Fruit fly (Drosophila melanogaster) whole organism, embryonic: ENCODE measurements around the gene dgrn.

ENCODE experiments used
- Atf3 ChIP-seq: fragments of 200-800 bp; sonication (Bioruptor generic); optimal IDR thresholded peaks from 3 replicates; lab custom pipeline; 2016; ENCODE audit warnings: missing biosample characterization, missing genetic modification characterization
- B-H1 ChIP-seq: fragments of 200-800 bp; sonication (Bioruptor generic); IDR thresholded peaks from 3 replicates; pipeline ENCODE4 v1.3.6; 2022; ENCODE audit warnings: missing biosample characterization, missing genetic modification characterization
- Blimp-1 ChIP-seq: fragments of 200-800 bp; sonication (Bioruptor generic); optimal IDR thresholded peaks from 3 replicates; lab custom pipeline; 2018; ENCODE audit warnings: missing biosample characterization, missing genetic modification characterization, mild to moderate bottlenecking, moderate library complexity, missing genetic modification reagents
- BtbVII ChIP-seq: fragments of 200-800 bp; sonication (Bioruptor generic); optimal IDR thresholded peaks from 3 replicates; lab custom pipeline; 2017; ENCODE audit warnings: missing biosample characterization, mild to moderate bottlenecking, missing genetic modification characterization
- CG1024 ChIP-seq: fragments of 200-800 bp; sonication (Bioruptor generic); IDR thresholded peaks from 2 replicates; pipeline ENCODE4 v1.3.6; 2022; ENCODE audit warnings: missing biosample characterization, missing genetic modification characterization
- CG10267 ChIP-seq: fragments of 200-800 bp; sonication (Bioruptor generic); optimal IDR thresholded peaks from 2 replicates; lab custom pipeline; 2018; ENCODE audit warnings: missing biosample characterization, mild to moderate bottlenecking, missing genetic modification characterization, moderate library complexity
- CG11093 ChIP-seq: fragments of 200-800 bp; sonication (Bioruptor generic); IDR thresholded peaks from 3 replicates; pipeline ENCODE4 v1.3.6; 2022; ENCODE audit warnings: missing biosample characterization, missing genetic modification characterization
- CG17829 ChIP-seq: fragments of 200-800 bp; optimal IDR thresholded peaks from 2 replicates; lab custom pipeline; 2019; ENCODE audit warnings: missing biosample characterization, mild to moderate bottlenecking, missing genetic modification characterization, moderate library complexity
- CG18476 ChIP-seq: fragments of 200-800 bp; sonication (Bioruptor generic); optimal IDR thresholded peaks from 2 replicates; lab custom pipeline; 2016; ENCODE audit warnings: missing biosample characterization, mild to moderate bottlenecking, missing genetic modification characterization
- CG18764 ChIP-seq: fragments of 200-800 bp; sonication (Bioruptor generic); optimal IDR thresholded peaks from 3 replicates; lab custom pipeline; 2016; ENCODE audit warnings: missing biosample characterization, missing genetic modification characterization
- CG2116 ChIP-seq: fragments of 200-800 bp; sonication (Bioruptor generic); optimal IDR thresholded peaks from 3 replicates; lab custom pipeline; 2018; ENCODE audit warnings: missing biosample characterization, mild to moderate bottlenecking, missing genetic modification characterization
- CG2712 ChIP-seq: fragments of 200-800 bp; optimal IDR thresholded peaks from 3 replicates; lab custom pipeline; 2019; ENCODE audit warnings: missing biosample characterization, mild to moderate bottlenecking, missing genetic modification characterization, moderate library complexity
- CG34422 ChIP-seq: fragments of 200-800 bp; sonication (Bioruptor generic); IDR thresholded peaks from 3 replicates; pipeline ENCODE4 v1.3.6; 2022; ENCODE audit warnings: missing biosample characterization, missing genetic modification characterization
- CG3838 ChIP-seq: fragments of 200-800 bp; sonication (Bioruptor generic); optimal IDR thresholded peaks from 3 replicates; lab custom pipeline; 2016; ENCODE audit warnings: missing biosample characterization, missing genetic modification characterization
- CG42726 ChIP-seq: fragments of 200-800 bp; sonication (Bioruptor generic); IDR thresholded peaks from 2 replicates; pipeline ENCODE4 v1.3.6; 2022; ENCODE audit warnings: missing biosample characterization, missing genetic modification characterization; ENCODE audit not compliant: partially characterized antibody
- CG6175 ChIP-seq: fragments of 200-800 bp; sonication (Bioruptor generic); IDR thresholded peaks from 3 replicates; pipeline ENCODE4 v1.3.6; 2022; ENCODE audit warnings: missing biosample characterization, missing genetic modification characterization
- CG6791 ChIP-seq: fragments of 200-800 bp; sonication (Bioruptor generic); IDR thresholded peaks from 3 replicates; pipeline ENCODE4 v1.3.6; 2022; ENCODE audit warnings: missing biosample characterization, missing genetic modification characterization; ENCODE audit not compliant: partially characterized antibody
- CG7786 ChIP-seq: fragments of 200-800 bp; sonication (Bioruptor generic); optimal IDR thresholded peaks from 2 replicates; lab custom pipeline; 2016; ENCODE audit warnings: missing biosample characterization, missing genetic modification characterization
- CG7987 ChIP-seq: fragments of 200-800 bp; sonication (Bioruptor generic); optimal IDR thresholded peaks from 2 replicates; lab custom pipeline; 2018; ENCODE audit warnings: missing biosample characterization, mild to moderate bottlenecking, missing genetic modification characterization, moderate library complexity
- CG9609 ChIP-seq: fragments of 200-800 bp; sonication (Bioruptor generic); optimal IDR thresholded peaks from 3 replicates; lab custom pipeline; 2016; ENCODE audit warnings: missing biosample characterization, missing genetic modification characterization
- Dad ChIP-seq: fragments of 200-800 bp; sonication (Bioruptor generic); optimal IDR thresholded peaks from 3 replicates; lab custom pipeline; 2016; ENCODE audit warnings: missing biosample characterization, missing genetic modification characterization
- Dll ChIP-seq: fragments of 200-800 bp; sonication (Bioruptor generic); IDR thresholded peaks from 4 replicates; pipeline ENCODE4 v1.3.6; 2022; ENCODE audit warnings: missing biosample characterization, missing genetic modification characterization; ENCODE audit not compliant: partially characterized antibody
- HLH4C ChIP-seq: fragments of 200-800 bp; sonication (Bioruptor generic); IDR thresholded peaks from 3 replicates; pipeline ENCODE4 v1.3.6; 2022; ENCODE audit warnings: missing biosample characterization, missing genetic modification characterization; ENCODE audit not compliant: partially characterized antibody
- HLH54F ChIP-seq: fragments of 200-800 bp; sonication (Bioruptor generic); optimal IDR thresholded peaks from 3 replicates; lab custom pipeline; 2016; ENCODE audit warnings: missing biosample characterization, missing genetic modification characterization
- Hmr ChIP-seq: fragments of 200-800 bp; sonication (Bioruptor generic); optimal IDR thresholded peaks from 3 replicates; lab custom pipeline; 2017; ENCODE audit warnings: mild to moderate bottlenecking, missing biosample characterization, missing genetic modification reagents, missing genetic modification characterization
- Hsf ChIP-seq: fragments of 200-800 bp; sonication (Bioruptor generic); optimal IDR thresholded peaks from 3 replicates; lab custom pipeline; 2016; ENCODE audit warnings: missing biosample characterization, missing genetic modification characterization
- Mrtf ChIP-seq: fragments of 200-800 bp; sonication (Bioruptor generic); IDR thresholded peaks from 3 replicates; pipeline ENCODE4 v1.3.6; 2022; ENCODE audit warnings: missing biosample characterization, missing genetic modification characterization
- NC2α ChIP-seq: fragments of 200-800 bp; sonication (Bioruptor generic); optimal IDR thresholded peaks from 2 replicates; lab custom pipeline; 2016; ENCODE audit warnings: missing biosample characterization, missing genetic modification characterization
- NC2β ChIP-seq: fragments of 200-800 bp; sonication (Bioruptor generic); optimal IDR thresholded peaks from 2 replicates; lab custom pipeline; 2016; ENCODE audit warnings: missing biosample characterization, missing genetic modification characterization
- Nf-YA ChIP-seq: fragments of 200-800 bp; sonication (Bioruptor generic); IDR thresholded peaks from 2 replicates; pipeline ENCODE4 v1.3.6; 2022; ENCODE audit warnings: missing biosample characterization, missing genetic modification characterization
- Tbp ChIP-seq: fragments of >200 bp; optimal IDR thresholded peaks from 2 replicates; lab custom pipeline; 2018; ENCODE audit warnings: missing biosample characterization, missing genetic modification characterization
- amos ChIP-seq: fragments of 200-800 bp; sonication (Bioruptor generic); IDR thresholded peaks from 2 replicates; pipeline ENCODE4 v1.3.6; 2022; ENCODE audit warnings: missing biosample characterization, missing genetic modification characterization; ENCODE audit not compliant: partially characterized antibody
- bbx ChIP-seq: fragments of 200-800 bp; sonication (Bioruptor generic); IDR thresholded peaks from 2 replicates; pipeline ENCODE4 v1.3.6; 2022; ENCODE audit warnings: missing biosample characterization, missing genetic modification characterization; ENCODE audit not compliant: partially characterized antibody
- br ChIP-seq: fragments of >200 bp; optimal IDR thresholded peaks from 2 replicates; lab custom pipeline; 2017
- bsh ChIP-seq, 2 experiments: fragments of 200-800 bp; sonication (Bioruptor generic); optimal IDR thresholded peaks; 2 replicates each; lab custom pipeline; 2017 to 2018; ENCODE audit warnings: mild to moderate bottlenecking in 2 of 2, missing biosample characterization in 2 of 2, missing genetic modification characterization in 2 of 2, moderate library complexity in 1 of 2
- cg ChIP-seq: fragments of 200-800 bp; sonication (Bioruptor generic); optimal IDR thresholded peaks from 3 replicates; lab custom pipeline; 2019; ENCODE audit warnings: missing biosample characterization, mild to moderate bottlenecking, missing genetic modification characterization, moderate library complexity
- crc ChIP-seq: fragments of 200-800 bp; sonication (Bioruptor generic); optimal IDR thresholded peaks from 2 replicates; lab custom pipeline; 2016; ENCODE audit warnings: missing biosample characterization, missing genetic modification characterization
- eve ChIP-seq, 2 experiments: fragments of >200 bp; optimal IDR thresholded peaks; 2 replicates each; lab custom pipeline; 2017; ENCODE audit warnings: missing biosample characterization in 2 of 2, missing genetic modification characterization in 2 of 2
- exex ChIP-seq: fragments of 200-800 bp; sonication (Bioruptor generic); optimal IDR thresholded peaks from 4 replicates; lab custom pipeline; 2018; ENCODE audit warnings: missing biosample characterization, mild to moderate bottlenecking, missing genetic modification characterization, moderate library complexity
- ftz-f1 ChIP-seq: fragments of 200-800 bp; sonication (Bioruptor generic); optimal IDR thresholded peaks from 2 replicates; lab custom pipeline; 2016; ENCODE audit warnings: missing biosample characterization, missing genetic modification characterization
- gce ChIP-seq: fragments of 200-800 bp; sonication (Bioruptor generic); IDR thresholded peaks from 3 replicates; pipeline ENCODE4 v1.3.6; 2022; ENCODE audit warnings: missing biosample characterization, missing genetic modification characterization
- gt ChIP-seq: fragments of 200-800 bp; sonication (Bioruptor generic); IDR thresholded peaks from 2 replicates; pipeline ENCODE4 v1.3.6; 2022; ENCODE audit warnings: missing biosample characterization, missing genetic modification characterization
- her ChIP-seq: fragments of 200-800 bp; sonication (Bioruptor generic); optimal IDR thresholded peaks from 2 replicates; lab custom pipeline; 2016; ENCODE audit warnings: missing biosample characterization, missing genetic modification characterization
- insv ChIP-seq, 2 experiments: fragments of 200-800 bp; sonication (Bioruptor generic); optimal IDR thresholded peaks; 3 replicates each; lab custom pipeline; 2016 to 2018; ENCODE audit warnings: missing biosample characterization in 2 of 2, missing genetic modification characterization in 2 of 2
- inv ChIP-seq: fragments of 200-800 bp; sonication (Bioruptor generic); IDR thresholded peaks from 2 replicates; pipeline ENCODE4 v1.3.6; 2022; ENCODE audit warnings: missing biosample characterization, missing genetic modification characterization; ENCODE audit not compliant: partially characterized antibody
- jumu ChIP-seq: fragments of 200-800 bp; sonication (Bioruptor generic); optimal IDR thresholded peaks from 3 replicates; lab custom pipeline; 2016; ENCODE audit warnings: missing biosample characterization, missing genetic modification characterization
- maf-S ChIP-seq: fragments of 200-800 bp; sonication (Bioruptor generic); optimal IDR thresholded peaks from 2 replicates; lab custom pipeline; 2016; ENCODE audit warnings: missing biosample characterization, missing genetic modification characterization
- pnt ChIP-seq: fragments of 200-800 bp; sonication (Bioruptor generic); optimal IDR thresholded peaks from 3 replicates; lab custom pipeline; 2016; ENCODE audit warnings: missing biosample characterization, missing genetic modification characterization
- ro ChIP-seq: fragments of 200-800 bp; sonication (Bioruptor generic); IDR thresholded peaks from 2 replicates; pipeline ENCODE4 v1.3.6; 2022; ENCODE audit warnings: missing biosample characterization, missing genetic modification characterization
- sim ChIP-seq: fragments of 200-800 bp; sonication (Bioruptor generic); IDR thresholded peaks from 2 replicates; pipeline ENCODE4 v1.3.6; 2022; ENCODE audit warnings: missing biosample characterization, missing genetic modification characterization
- slbo ChIP-seq: fragments of 200-800 bp; sonication (Bioruptor generic); IDR thresholded peaks from 2 replicates; pipeline ENCODE4 v1.3.6; 2022; ENCODE audit warnings: missing biosample characterization, missing genetic modification characterization
- tgo ChIP-seq: fragments of 200-800 bp; sonication (Bioruptor generic); IDR thresholded peaks from 3 replicates; pipeline ENCODE4 v1.3.6; 2022; ENCODE audit warnings: missing biosample characterization, missing genetic modification characterization

dgrn gene

dm6 chr3R:5821243-5821642, 3.2 kb upstream of the dgrn start, which contains the start of gene Hpr1 (continued):
- TF ChIP-seq CG10267 (peak; percentile 42), amos (GFP tag; lab: Robert Waterston, UW) (no peak; the same call in 1 of the 2 replicates), Tbp (GFP tag; lab: Kevin White, UChicago) (no peak), pnt (GFP tag; lab: Kevin White, UChicago) (no peak), inv (GFP tag; lab: Robert Waterston, UW) (no peak), bbx (peak; percentile 49; the same call in 1 of the 2 replicates), Mrtf (GFP tag; lab: Robert Waterston, UW) (no peak), sim (GFP tag; lab: Robert Waterston, UW) (no peak), Hmr (GFP tag; lab: Kevin White, UChicago) (no peak), HLH54F (GFP tag; lab: Kevin White, UChicago) (no peak), CG17829 (tag; lab: Kevin White, UChicago) (no peak), HLH4C (GFP tag; lab: Robert Waterston, UW) (peak; percentile 60), her (no peak), CG6791 (GFP tag; lab: Robert Waterston, UW) (peak; percentile 60; the same call in 2 of the 3 replicates), gt (no peak), crc (no peak), CG18476 (no peak), CG18764 (GFP tag; lab: Kevin White, UChicago) (no peak), slbo (no peak), Dad (GFP tag; lab: Kevin White, UChicago) (no peak), CG1024 (no peak), br (lab: Kevin White, UChicago) (no peak), CG2116 (peak; percentile 57), CG2712 (tag; lab: Kevin White, UChicago) (no peak), ro (no peak), NC2α (GFP tag; lab: Kevin White, UChicago) (no peak), CG6175 (GFP tag; lab: Robert Waterston, UW) (no peak), insv (GFP tag; optimal IDR thresholded peaks at IDR 0.05; lab: Kevin White, UChicago) (no peak), CG9609 (GFP tag; lab: Kevin White, UChicago) (no peak), tgo (GFP tag; lab: Robert Waterston, UW) (no peak), gce (GFP tag; lab: Robert Waterston, UW) (no peak), CG11093 (no peak), bsh (GFP tag; optimal IDR thresholded peaks at IDR 0.05; lab: Kevin White, UChicago) (no peak), CG7786 (GFP tag; lab: Kevin White, UChicago) (no peak), maf-S (no peak), jumu (GFP tag; lab: Kevin White, UChicago) (no peak), Atf3 (GFP tag; lab: Kevin White, UChicago) (no peak), Dll (GFP tag; lab: Robert Waterston, UW) (peak; percentile 52; the same call in 1 of the 4 replicates), cg (GFP tag; lab: Kevin White, UChicago) (no peak), Nf-YA (GFP tag; lab: Robert Waterston, UW) (no peak), Blimp-1 (no peak), CG7987 (GFP tag; lab: Kevin White, UChicago) (no peak), CG34422 (GFP tag; lab: Robert Waterston, UW) (no peak), CG42726 (GFP tag; lab: Robert Waterston, UW) (no peak), ftz-f1 (GFP tag; lab: Kevin White, UChicago) (no peak), Hsf (GFP tag; lab: Kevin White, UChicago) (no peak), exex (tag; lab: Kevin White, UChicago) (no peak), CG3838 (no peak), B-H1 (GFP tag; lab: Robert Waterston, UW) (no peak), BtbVII (GFP tag; lab: Kevin White, UChicago) (no peak), NC2β (GFP tag; lab: Kevin White, UChicago) (no peak), eve (GFP tag; optimal IDR thresholded peaks at IDR 0.05; lab: Kevin White, UChicago) (no peak)
